Worm (Caenorhabditis elegans) whole organism, midembryonic: ENCODE data around the gene hrpk-2.

ENCODE experiments used
- T22C8.4 ChIP-seq: fragments of 200-800 bp; sonication (Bioruptor generic); IDR thresholded peaks from 2 replicates; pipeline ENCODE4 v1.3.6; 2022; ENCODE audit warnings: missing genetic modification characterization, missing compliant biosample characterization
- cog-1 ChIP-seq: sonication (generic microtip); optimal IDR thresholded peaks from 2 replicates; lab custom pipeline; 2016; ENCODE audit warnings: missing genetic modification characterization, missing compliant biosample characterization
- flt-1 ChIP-seq: fragments of 200-800 bp; sonication (Bioruptor generic); IDR thresholded peaks from 2 replicates; pipeline ENCODE4 v1.3.6; 2022; ENCODE audit warnings: missing genetic modification characterization, missing compliant biosample characterization
- klf-2 ChIP-seq: fragments of 200-800 bp; sonication (Bioruptor generic); conservative IDR thresholded peaks from 2 replicates; pipeline ENCODE4 v1.3.6; 2022; ENCODE audit warnings: missing genetic modification reagents, missing genetic modification characterization, missing compliant biosample characterization
- med-1 ChIP-seq: sonication (generic microtip); optimal IDR thresholded peaks from 2 replicates; lab custom pipeline; 2017; ENCODE audit warnings: missing genetic modification characterization, mild to moderate bottlenecking, missing compliant biosample characterization, antibody characterized with exemption, missing genetic modification reagents; ENCODE audit not compliant: insufficient read depth
- ref-1 ChIP-seq: fragments of 200-800 bp; sonication (Bioruptor generic); conservative IDR thresholded peaks from 2 replicates; pipeline ENCODE4 v1.3.6; 2022; ENCODE audit warnings: missing genetic modification reagents, missing genetic modification characterization, missing compliant biosample characterization
- tab-1 ChIP-seq: fragments of 200-800 bp; sonication (Bioruptor generic); IDR thresholded peaks from 2 replicates; pipeline ENCODE4 v1.3.6; 2022; ENCODE audit warnings: missing genetic modification characterization, missing compliant biosample characterization
- ztf-23 ChIP-seq: fragments of 200-800 bp; sonication (Bioruptor generic); IDR thresholded peaks from 2 replicates; pipeline ENCODE4 v1.3.6; 2022; ENCODE audit warnings: missing genetic modification reagents, missing genetic modification characterization, missing compliant biosample characterization
- ztf-29 ChIP-seq: fragments of 200-800 bp; sonication (Bioruptor generic); IDR thresholded peaks from 2 replicates; pipeline ENCODE4 v1.3.6; 2022; ENCODE audit warnings: missing genetic modification reagents, missing genetic modification characterization, missing compliant biosample characterization

Gene hrpk-2

DNA sequence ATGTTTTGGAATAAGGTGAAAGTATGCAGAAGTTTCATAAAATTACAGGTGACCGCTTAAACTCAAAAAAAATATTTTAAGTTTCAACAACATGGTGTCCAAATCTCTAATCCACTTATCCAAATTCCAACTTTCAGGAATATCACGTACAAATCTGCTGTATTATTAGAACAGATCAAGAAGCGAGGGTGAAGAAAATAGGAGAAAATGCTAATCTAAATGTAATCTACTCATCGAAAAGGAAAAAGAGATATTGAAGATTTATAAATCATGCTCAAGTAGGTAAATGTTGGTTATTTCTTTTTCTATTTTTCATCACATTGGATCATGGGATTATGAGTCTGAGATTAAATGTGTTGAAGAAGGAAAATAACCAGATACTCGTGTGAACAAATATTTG, 14.6 kb downstream of the hrpk-2 start:
- TF ChIP-seq ztf-23 (GFP tag; lab: Robert Waterston, UW) (no peak), flt-1 (no peak), T22C8.4 (no peak), med-1 (GFP tag; lab: Kevin White, UChicago) (no peak), klf-2 (GFP tag; lab: Robert Waterston, UW) (no peak), ztf-29 (no peak), tab-1 (GFP tag; lab: Robert Waterston, UW) (no peak), cog-1 (tag; lab: Kevin White, UChicago) (no peak), ref-1 (GFP tag; lab: Robert Waterston, UW) (no peak)

DNA sequence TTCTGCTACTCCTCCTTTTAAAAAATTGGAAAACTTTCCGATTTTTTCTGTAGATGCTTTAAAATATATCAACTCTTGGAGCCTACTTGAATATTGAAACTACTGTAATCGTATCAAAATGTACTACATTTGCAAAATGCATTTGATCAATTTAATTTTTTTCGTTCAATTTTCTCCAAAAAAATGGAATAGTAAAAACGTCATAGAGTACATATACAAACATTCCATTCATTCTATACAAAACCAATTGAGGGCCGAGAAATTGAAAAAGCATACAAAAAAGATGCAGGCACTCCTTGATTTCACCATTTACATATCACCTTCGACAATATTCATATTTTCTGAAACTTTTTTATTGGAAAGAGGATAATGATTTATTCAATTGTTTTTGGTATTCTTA, 17.2 kb downstream of the hrpk-2 start, which contains the start of gene C06G4.6:
Gene C06G4.6, plus strand, starts transcription at position 301 of the 400 bp plus-strand sequence.
- TF ChIP-seq tab-1 (GFP tag; lab: Robert Waterston, UW) = no peak
- no peak for TF ChIP-seq med-1 (GFP tag; lab: Kevin White, UChicago)
- TF ChIP-seq T22C8.4 = no peak
- no peak for TF ChIP-seq klf-2 (GFP tag; lab: Robert Waterston, UW)

DNA sequence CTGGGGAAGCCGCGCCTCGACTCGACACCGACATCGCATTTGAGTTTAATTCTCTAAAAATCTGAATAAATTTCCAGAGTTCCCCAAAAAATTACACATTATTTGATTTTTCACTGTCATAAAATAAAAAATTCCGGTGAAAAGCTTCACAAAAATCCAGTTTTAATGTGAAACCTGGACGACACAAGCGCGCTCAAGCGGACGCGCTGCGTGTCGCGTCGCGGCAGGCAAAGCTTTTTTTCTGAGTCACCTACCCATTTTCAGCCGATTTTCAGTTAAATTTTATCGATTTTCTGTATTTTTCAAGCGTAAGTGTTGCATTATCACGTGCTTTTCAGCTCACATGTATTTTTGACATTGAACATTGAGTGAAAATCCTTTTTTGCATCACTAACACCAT, 22.8 kb downstream of the hrpk-2 start, which contains the start of gene cit-1.1:
Gene cit-1.1, minus strand, starts transcription at position 53 of the 400 bp plus-strand sequence.
- no peak for TF ChIP-seq tab-1 (GFP tag; lab: Robert Waterston, UW)
- TF ChIP-seq cog-1 (tag; lab: Kevin White, UChicago) = no peak
- no peak for TF ChIP-seq flt-1
- TF ChIP-seq med-1 (GFP tag; lab: Kevin White, UChicago) = no peak
- no peak for TF ChIP-seq ref-1 (GFP tag; lab: Robert Waterston, UW)
- no peak for TF ChIP-seq klf-2 (GFP tag; lab: Robert Waterston, UW)
- TF ChIP-seq T22C8.4 = no peak
- TF ChIP-seq ztf-23 (GFP tag; lab: Robert Waterston, UW) = no peak
- TF ChIP-seq ztf-29 = no peak

DNA sequence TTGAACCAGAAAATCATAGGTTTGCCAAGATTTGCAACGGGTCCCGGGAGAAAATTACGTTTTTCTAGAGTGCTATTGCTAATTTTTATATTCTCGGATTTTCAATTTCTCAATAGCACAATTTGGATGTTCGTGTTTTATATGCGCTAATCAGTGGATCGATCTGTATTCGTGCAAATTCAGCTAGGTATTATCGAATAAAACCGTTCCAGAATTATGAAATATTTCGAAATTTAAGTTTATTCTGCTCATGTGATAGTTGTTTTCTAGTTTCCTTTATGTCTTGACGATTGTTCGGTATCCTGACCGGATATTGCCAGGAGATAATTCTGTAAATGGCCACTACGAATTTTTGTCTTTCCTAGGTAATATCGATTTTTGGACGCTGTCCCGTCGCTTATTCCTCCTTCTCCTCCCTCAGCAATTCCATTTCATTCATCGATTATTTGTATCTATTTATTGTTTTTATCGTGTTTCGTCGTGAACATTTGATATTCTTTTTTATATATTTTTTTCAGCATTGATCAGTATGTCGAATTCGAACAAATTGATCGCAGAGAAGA, 23.4 kb downstream of the hrpk-2 start, which contains the start of gene cit-1.2:
Gene cit-1.2, plus strand, starts transcription at position 513 of the 563 bp plus-strand sequence.
- TF ChIP-seq cog-1 (tag; lab: Kevin White, UChicago) = no peak
- TF ChIP-seq tab-1 (GFP tag; lab: Robert Waterston, UW) = no peak
- TF ChIP-seq ztf-29 = no peak
- no peak for TF ChIP-seq T22C8.4
- TF ChIP-seq flt-1 = no peak
- no peak for TF ChIP-seq ztf-23 (GFP tag; lab: Robert Waterston, UW)
- TF ChIP-seq med-1 (GFP tag; lab: Kevin White, UChicago) = no peak
- no peak for TF ChIP-seq klf-2 (GFP tag; lab: Robert Waterston, UW)
- no peak for TF ChIP-seq ref-1 (GFP tag; lab: Robert Waterston, UW)

DNA sequence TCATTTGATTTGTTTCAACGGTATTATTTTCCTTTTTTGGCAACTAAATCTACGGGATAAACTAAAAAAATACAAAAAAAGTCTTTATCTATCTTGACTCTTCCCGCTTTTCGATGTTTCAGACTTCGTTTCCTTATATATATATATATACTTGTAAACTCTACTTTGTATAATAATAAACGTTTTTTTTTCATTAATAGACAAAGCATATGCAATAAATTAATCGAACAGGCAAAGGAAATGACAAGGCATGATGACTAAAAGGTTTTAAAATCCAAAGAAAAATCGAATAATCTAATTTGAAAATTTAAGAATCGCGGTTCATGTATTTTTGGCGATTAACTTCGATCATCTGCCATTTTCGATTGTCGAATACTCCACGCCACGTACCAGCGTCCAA, 26.7 kb downstream of the hrpk-2 start:
- TF ChIP-seq ref-1 (GFP tag; lab: Robert Waterston, UW) = no peak
- no peak for TF ChIP-seq T22C8.4
- TF ChIP-seq klf-2 (GFP tag; lab: Robert Waterston, UW) = no peak
- no peak for TF ChIP-seq cog-1 (tag; lab: Kevin White, UChicago)
- TF ChIP-seq ztf-29 = no peak
- no peak for TF ChIP-seq tab-1 (GFP tag; lab: Robert Waterston, UW)

DNA sequence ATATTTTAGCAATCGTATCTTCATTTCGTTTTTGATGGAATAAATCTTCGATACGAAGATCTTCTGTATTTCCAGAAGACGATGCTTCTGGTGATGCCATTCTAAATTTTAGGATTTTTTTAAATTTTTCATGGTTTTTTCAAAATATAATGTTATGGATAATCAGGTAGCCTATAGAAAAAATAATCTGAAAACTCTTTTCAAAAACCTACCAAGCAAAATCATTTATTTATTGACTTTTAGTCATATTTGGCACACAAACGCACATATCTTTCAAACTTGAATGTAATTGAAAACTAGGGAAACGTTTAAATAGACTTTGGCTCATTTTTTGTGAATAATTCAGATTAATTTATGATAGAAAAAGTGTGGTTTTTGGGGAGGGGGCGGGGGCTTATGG, 29.5 kb downstream of the hrpk-2 start, which contains the start of gene F44B9.5:
Gene F44B9.5, minus strand, starts transcription at position 101 of the 400 bp plus-strand sequence.
- no peak for TF ChIP-seq tab-1 (GFP tag; lab: Robert Waterston, UW)
- TF ChIP-seq cog-1 (tag; lab: Kevin White, UChicago) = no peak
- TF ChIP-seq ztf-29 = no peak
- no peak for TF ChIP-seq flt-1
- TF ChIP-seq klf-2 (GFP tag; lab: Robert Waterston, UW) = no peak
- no peak for TF ChIP-seq ref-1 (GFP tag; lab: Robert Waterston, UW)
- no peak for TF ChIP-seq ztf-23 (GFP tag; lab: Robert Waterston, UW)
- no peak for TF ChIP-seq med-1 (GFP tag; lab: Kevin White, UChicago)
- no peak for TF ChIP-seq T22C8.4

DNA sequence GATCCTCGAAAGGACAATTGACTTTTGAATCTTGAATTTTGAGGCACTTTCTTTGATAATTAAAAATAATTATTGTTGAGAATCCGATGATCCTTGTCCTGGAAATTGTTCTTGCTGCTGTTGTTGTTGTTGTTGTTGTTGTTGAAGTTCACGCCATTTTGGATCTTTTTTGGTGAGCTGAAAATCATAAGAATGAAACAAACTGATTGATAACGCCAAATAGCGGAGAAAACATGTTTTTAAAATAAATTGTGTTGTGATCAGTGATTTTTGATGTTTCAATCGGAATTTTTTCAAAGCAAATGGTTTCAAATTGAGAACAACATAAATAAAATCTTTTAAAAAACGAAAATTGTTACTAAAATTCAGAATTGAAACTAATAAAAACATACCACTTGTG, 30.1 kb downstream of the hrpk-2 start:
- TF ChIP-seq cog-1 (tag; lab: Kevin White, UChicago) (no peak), ztf-29 (no peak), ref-1 (GFP tag; lab: Robert Waterston, UW) (no peak), klf-2 (GFP tag; lab: Robert Waterston, UW) (no peak), tab-1 (GFP tag; lab: Robert Waterston, UW) (no peak), med-1 (GFP tag; lab: Kevin White, UChicago) (no peak), flt-1 (no peak), T22C8.4 (no peak), ztf-23 (GFP tag; lab: Robert Waterston, UW) (no peak)

DNA sequence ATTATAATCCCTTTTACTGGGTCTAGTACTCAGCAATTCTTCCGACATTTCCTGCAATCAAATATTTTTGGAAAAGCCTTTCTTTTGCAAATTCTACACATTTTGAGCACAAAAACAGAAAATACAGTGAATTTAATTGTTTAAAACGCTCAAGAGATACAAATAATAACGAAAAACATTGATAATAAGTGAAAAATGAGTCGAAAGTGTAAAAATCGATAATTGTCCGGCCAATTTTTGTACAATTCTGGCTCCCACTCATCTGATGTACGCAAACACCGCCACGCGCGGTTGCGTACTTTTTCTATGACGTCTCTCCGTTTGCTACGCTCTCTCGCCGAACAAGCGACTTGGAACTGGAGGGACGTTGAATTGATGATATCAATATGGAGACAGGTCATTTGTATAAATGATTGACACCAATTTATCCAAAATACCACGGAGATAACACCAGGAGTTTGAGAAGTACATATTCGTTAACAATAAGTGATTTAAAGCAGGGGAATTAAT, 34.0 kb downstream of the hrpk-2 start, which contains the start of gene lin-36:
Gene lin-36, minus strand, starts transcription at position 51 of the 510 bp plus-strand sequence.
- TF ChIP-seq ztf-29 (no peak), ref-1 (GFP tag; lab: Robert Waterston, UW) (no peak), flt-1 (peak; percentile 48; the same call in 1 of the 2 replicates), T22C8.4 (peak; percentile 90), med-1 (GFP tag; lab: Kevin White, UChicago) (no peak), klf-2 (GFP tag; lab: Robert Waterston, UW) (no peak), ztf-23 (GFP tag; lab: Robert Waterston, UW) (peak; percentile 53; the same call in 1 of the 2 replicates), cog-1 (tag; lab: Kevin White, UChicago) (peak; percentile 84), tab-1 (GFP tag; lab: Robert Waterston, UW) (no peak)

DNA sequence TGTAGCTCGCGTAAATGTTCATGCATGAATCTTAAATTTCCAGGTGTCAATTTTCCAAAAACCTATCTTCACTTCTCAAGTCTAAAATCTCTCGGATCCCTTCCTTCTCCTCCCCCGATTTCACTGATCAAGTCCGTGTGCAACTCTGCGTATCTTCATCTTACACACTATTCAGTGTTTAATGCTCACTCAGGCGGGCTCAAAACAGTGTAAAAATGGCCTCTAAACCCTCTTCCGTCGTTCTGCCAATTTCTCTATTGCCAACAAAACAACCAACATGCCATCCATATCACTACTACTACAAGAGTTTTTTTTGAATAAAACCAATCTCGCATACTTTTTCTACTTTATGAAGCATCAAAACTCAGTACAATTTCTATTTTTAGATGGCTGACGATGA, 35.2 kb downstream of the hrpk-2 start, which contains the start of gene F44B9.2:
Gene F44B9.2, plus strand, starts transcription at position 387 of the 400 bp plus-strand sequence.
- TF ChIP-seq klf-2 (GFP tag; lab: Robert Waterston, UW) (no peak), ztf-29 (no peak), T22C8.4 (no peak), cog-1 (tag; lab: Kevin White, UChicago) (no peak), flt-1 (no peak), tab-1 (GFP tag; lab: Robert Waterston, UW) (no peak), ref-1 (GFP tag; lab: Robert Waterston, UW) (no peak), med-1 (GFP tag; lab: Kevin White, UChicago) (no peak), ztf-23 (GFP tag; lab: Robert Waterston, UW) (no peak)
